Worm (Caenorhabditis elegans) whole organism, L1 larva: ENCODE results near the gene twf-2.

Source experiments
- C34B4.2 ChIP-seq: sonication (generic microtip); optimal IDR thresholded peaks from 2 replicates; lab custom pipeline; 2017; ENCODE audit warnings: mild to moderate bottlenecking, missing genetic modification characterization, missing compliant biosample characterization
- Y116A8C.19 ChIP-seq: sonication (generic microtip); optimal IDR thresholded peaks from 2 replicates; lab custom pipeline; 2016; ENCODE audit warnings: missing compliant biosample characterization, missing genetic modification characterization, borderline replicate concordance
- aly-2 ChIP-seq: fragments of 150-350 bp; optimal IDR thresholded peaks from 2 replicates; lab custom pipeline; 2014; ENCODE audit warnings: missing biosample characterization, missing genetic modification characterization
- ama-1 ChIP-seq: fragments of 150-350 bp; optimal IDR thresholded peaks from 2 replicates; lab custom pipeline; 2014
- blmp-1 ChIP-seq: fragments of 150-350 bp; optimal IDR thresholded peaks from 2 replicates; lab custom pipeline; 2014; ENCODE audit warnings: missing biosample characterization, missing genetic modification characterization
- ceh-63 ChIP-seq: fragments of 200-800 bp; sonication (Bioruptor generic); optimal IDR thresholded peaks from 2 replicates; lab custom pipeline; 2018; ENCODE audit warnings: mild to moderate bottlenecking, missing genetic modification characterization, missing compliant biosample characterization
- ceh-8 ChIP-seq: fragments of 200-800 bp; sonication (Bioruptor generic); optimal IDR thresholded peaks from 2 replicates; lab custom pipeline; 2018; ENCODE audit warnings: mild to moderate bottlenecking, missing genetic modification characterization, moderate library complexity, missing compliant biosample characterization
- dpl-1 ChIP-seq, 3 experiments: fragments of 150-350 bp in 2 of 3; sonication (generic microtip) in 1 of 3; optimal IDR thresholded peaks; 2 replicates each; lab custom pipeline; 2014 to 2017; ENCODE audit warnings: missing biosample characterization in 3 of 3, missing genetic modification characterization in 3 of 3, missing genetic modification reagents in 3 of 3
- dsc-1 ChIP-seq: sonication (generic microtip); optimal IDR thresholded peaks from 2 replicates; lab custom pipeline; 2016; ENCODE audit warnings: mild to moderate bottlenecking, missing genetic modification characterization, missing compliant biosample characterization
- efl-3 ChIP-seq: fragments of 200-800 bp; sonication (Bioruptor generic); optimal IDR thresholded peaks from 2 replicates; lab custom pipeline; 2018; ENCODE audit warnings: mild to moderate bottlenecking, missing genetic modification characterization, missing compliant biosample characterization
- egl-27 ChIP-seq, 2 experiments: fragments of 150-350 bp in 1 of 2; sonication (generic microtip); optimal IDR thresholded peaks; 3 replicates each; lab custom pipeline; 2017 to 2018; ENCODE audit warnings: missing biosample characterization in 2 of 2, missing genetic modification characterization in 2 of 2, missing genetic modification reagents in 2 of 2
- elt-2 ChIP-seq: sonication (generic microtip); optimal IDR thresholded peaks from 2 replicates; lab custom pipeline; 2016; ENCODE audit warnings: missing genetic modification characterization, mild to moderate bottlenecking, inconsistent platforms, missing compliant biosample characterization, missing genetic modification reagents
- ets-5 ChIP-seq: fragments of 200-800 bp; sonication (Bioruptor generic); IDR thresholded peaks from 2 replicates; pipeline ENCODE4 v1.3.6; 2022; ENCODE audit warnings: missing genetic modification characterization, missing compliant biosample characterization
- fkh-10 ChIP-seq: sonication (generic microtip); optimal IDR thresholded peaks from 2 replicates; lab custom pipeline; 2017; ENCODE audit warnings: missing biosample characterization, missing genetic modification reagents, missing genetic modification characterization
- fkh-4 ChIP-seq: sonication (generic microtip); optimal IDR thresholded peaks from 2 replicates; lab custom pipeline; 2016; ENCODE audit warnings: missing compliant biosample characterization, missing genetic modification characterization, borderline replicate concordance
- fkh-8 ChIP-seq: sonication (generic microtip); optimal IDR thresholded peaks from 2 replicates; lab custom pipeline; 2016; ENCODE audit warnings: mild to moderate bottlenecking, missing genetic modification characterization, missing compliant biosample characterization
- fos-1 ChIP-seq: fragments of 150-350 bp; optimal IDR thresholded peaks from 2 replicates; lab custom pipeline; 2014; ENCODE audit warnings: missing biosample characterization, missing genetic modification characterization
- grh-1 ChIP-seq: fragments of 200-800 bp; sonication (Bioruptor generic); IDR thresholded peaks from 2 replicates; pipeline ENCODE4 v1.3.6; 2022; ENCODE audit warnings: missing genetic modification reagents, missing genetic modification characterization, missing compliant biosample characterization
- hlh-17 ChIP-seq: fragments of 200-800 bp; sonication (Bioruptor generic); optimal IDR thresholded peaks from 2 replicates; lab custom pipeline; 2018; ENCODE audit warnings: missing genetic modification characterization, mild to moderate bottlenecking, missing compliant biosample characterization, moderate library complexity, borderline replicate concordance
- hpl-2 ChIP-seq: fragments of 150-350 bp; optimal IDR thresholded peaks from 2 replicates; lab custom pipeline; 2014; ENCODE audit warnings: missing biosample characterization, missing genetic modification reagents, missing genetic modification characterization
- irx-1 ChIP-seq: sonication (generic microtip); optimal IDR thresholded peaks from 2 replicates; lab custom pipeline; 2016; ENCODE audit warnings: missing genetic modification characterization, missing compliant biosample characterization
- lin-13 ChIP-seq: fragments of 150-350 bp; optimal IDR thresholded peaks from 2 replicates; lab custom pipeline; 2014; ENCODE audit warnings: missing biosample characterization, missing genetic modification reagents, missing genetic modification characterization
- lin-14 ChIP-seq: fragments of 200-800 bp; sonication (Bioruptor generic); optimal IDR thresholded peaks from 2 replicates; lab custom pipeline; 2018; ENCODE audit warnings: mild to moderate bottlenecking, missing genetic modification characterization, moderate library complexity, missing compliant biosample characterization
- lin-15B ChIP-seq: fragments of 150-350 bp; sonication (generic microtip); optimal IDR thresholded peaks from 3 replicates; lab custom pipeline; 2014; ENCODE audit warnings: missing biosample characterization, missing genetic modification characterization
- lsy-2 ChIP-seq, 2 experiments: fragments of 150-350 bp; optimal IDR thresholded peaks; 2 replicates each; lab custom pipeline; 2014; ENCODE audit warnings: missing biosample characterization in 2 of 2, missing genetic modification characterization in 2 of 2
- mab-9 ChIP-seq: fragments of 200-800 bp; sonication (Bioruptor generic); IDR thresholded peaks from 2 replicates; pipeline ENCODE4 v1.3.6; 2022; ENCODE audit warnings: missing genetic modification reagents, missing genetic modification characterization, missing compliant biosample characterization
- mdl-1 ChIP-seq, 2 experiments: fragments of 150-350 bp; optimal IDR thresholded peaks; 2 replicates each; lab custom pipeline; 2014 to 2017; ENCODE audit warnings: missing biosample characterization in 2 of 2, missing genetic modification characterization in 2 of 2, inconsistent platforms in 1 of 2
- mep-1 ChIP-seq: fragments of 150-350 bp; optimal IDR thresholded peaks from 2 replicates; lab custom pipeline; 2014; ENCODE audit warnings: missing biosample characterization, missing genetic modification characterization
- nhr-19 ChIP-seq: fragments of 200-800 bp; sonication (Bioruptor generic); conservative IDR thresholded peaks from 2 replicates; pipeline ENCODE4 v1.3.6; 2022; ENCODE audit warnings: missing genetic modification characterization, missing compliant biosample characterization
- nhr-237 ChIP-seq: fragments of 150-350 bp; optimal IDR thresholded peaks from 2 replicates; lab custom pipeline; 2014; ENCODE audit warnings: missing biosample characterization, missing genetic modification characterization
- nhr-47 ChIP-seq: sonication (generic microtip); optimal IDR thresholded peaks from 2 replicates; lab custom pipeline; 2016; ENCODE audit warnings: mild to moderate bottlenecking, missing genetic modification characterization, moderate library complexity, missing compliant biosample characterization
- nhr-71 ChIP-seq: sonication (generic microtip); optimal IDR thresholded peaks from 2 replicates; lab custom pipeline; 2016; ENCODE audit warnings: mild to moderate bottlenecking, missing genetic modification characterization, moderate library complexity, missing compliant biosample characterization
- nhr-76 ChIP-seq: sonication (generic microtip); optimal IDR thresholded peaks from 2 replicates; lab custom pipeline; 2017; ENCODE audit warnings: missing biosample characterization, missing genetic modification characterization
- nhr-77 ChIP-seq: fragments of 150-350 bp; optimal IDR thresholded peaks from 2 replicates; lab custom pipeline; 2014; ENCODE audit warnings: missing biosample characterization, missing genetic modification characterization
- nhr-85 ChIP-seq: sonication (generic microtip); peaks from one replicate; lab custom pipeline; 2016; ENCODE audit warnings: missing genetic modification characterization, inconsistent platforms, missing compliant biosample characterization
- nhr-90 ChIP-seq: sonication (generic microtip); optimal IDR thresholded peaks from 2 replicates; lab custom pipeline; 2016; ENCODE audit warnings: mild to moderate bottlenecking, missing genetic modification characterization, missing compliant biosample characterization; ENCODE audit not compliant: poor library complexity
- pax-3 ChIP-seq: fragments of 200-800 bp; sonication (Bioruptor generic); optimal IDR thresholded peaks from 2 replicates; lab custom pipeline; 2018; ENCODE audit warnings: mild to moderate bottlenecking, missing genetic modification characterization, moderate library complexity, missing compliant biosample characterization
- pqm-1 ChIP-seq: sonication (generic microtip); optimal IDR thresholded peaks from 3 replicates; lab custom pipeline; 2017; ENCODE audit warnings: missing biosample characterization, missing genetic modification characterization
- rnt-1 ChIP-seq: sonication (generic microtip); optimal IDR thresholded peaks from 2 replicates; lab custom pipeline; 2016; ENCODE audit warnings: mild to moderate bottlenecking, missing genetic modification characterization, moderate library complexity, missing compliant biosample characterization
- skn-1 ChIP-seq: fragments of 150-350 bp; optimal IDR thresholded peaks from 2 replicates; lab custom pipeline; 2014; ENCODE audit warnings: missing biosample characterization, missing genetic modification characterization
- snpc-4 ChIP-seq: fragments of 150-350 bp; optimal IDR thresholded peaks from 2 replicates; lab custom pipeline; 2014; ENCODE audit warnings: missing biosample characterization, missing genetic modification characterization
- sup-37 ChIP-seq: fragments of 200-800 bp; sonication (Bioruptor generic); optimal IDR thresholded peaks from 2 replicates; lab custom pipeline; 2018; ENCODE audit warnings: mild to moderate bottlenecking, missing genetic modification characterization, missing compliant biosample characterization
- tlp-1 ChIP-seq: fragments of 150-350 bp; optimal IDR thresholded peaks from 2 replicates; lab custom pipeline; 2014; ENCODE audit warnings: missing biosample characterization, missing genetic modification characterization
- unc-130 ChIP-seq: fragments of 150-350 bp; optimal IDR thresholded peaks from 2 replicates; lab custom pipeline; 2017; ENCODE audit warnings: missing biosample characterization, missing genetic modification characterization, inconsistent platforms
- unc-30 ChIP-seq: sonication (generic microtip); optimal IDR thresholded peaks from 2 replicates; lab custom pipeline; 2017; ENCODE audit warnings: missing biosample characterization, missing genetic modification characterization
- unc-62 ChIP-seq: fragments of 150-350 bp; optimal IDR thresholded peaks from 2 replicates; lab custom pipeline; 2014; ENCODE audit warnings: missing biosample characterization, missing genetic modification reagents, missing genetic modification characterization
- xbp-1 ChIP-seq: sonication (generic microtip); optimal IDR thresholded peaks from 2 replicates; lab custom pipeline; 2016; ENCODE audit warnings: missing genetic modification characterization, missing compliant biosample characterization
- zip-4 ChIP-seq: fragments of 200-800 bp; sonication (Bioruptor generic); optimal IDR thresholded peaks from 2 replicates; lab custom pipeline; 2018; ENCODE audit warnings: mild to moderate bottlenecking, missing genetic modification characterization, moderate library complexity, missing compliant biosample characterization
- ztf-11 ChIP-seq, 2 experiments: sonication (generic microtip); optimal IDR thresholded peaks; 2 replicates each; lab custom pipeline; 2016 to 2017; ENCODE audit warnings: missing genetic modification characterization in 2 of 2, missing biosample characterization in 1 of 2, missing compliant biosample characterization in 1 of 2

The twf-2 gene

DNA sequence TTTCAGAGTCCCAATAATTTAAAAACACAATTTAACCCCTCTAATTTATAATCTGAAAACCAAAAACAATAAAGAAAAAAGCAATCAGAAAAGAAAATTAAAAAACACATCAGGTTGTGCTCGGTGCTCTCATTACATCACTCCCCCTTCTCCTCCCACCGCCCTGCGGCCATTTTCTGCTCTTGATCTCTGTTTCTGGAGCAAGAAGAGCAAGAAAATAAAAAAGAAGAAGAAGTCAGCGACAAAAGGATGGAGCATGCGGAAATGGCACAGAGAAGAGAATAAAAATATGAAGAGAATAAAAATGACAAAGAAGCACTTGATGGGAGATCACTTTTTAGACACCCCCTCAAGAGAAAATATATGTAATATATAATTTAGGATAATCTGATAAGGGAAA is 38.7 kb downstream of the twf-2 start (continued):
- peak; percentile 69 for TF ChIP-seq nhr-71
- no peak for TF ChIP-seq unc-62
- TF ChIP-seq fkh-8, result peak; percentile 56
- TF ChIP-seq hpl-2 (GFP tag; lab: Kevin White, UChicago), result no peak
- no peak for TF ChIP-seq Y116A8C.19 (tag; lab: Kevin White, UChicago)
- no peak for TF ChIP-seq egl-27 (tag; optimal IDR thresholded peaks at IDR 0.05; lab: Kevin White, UChicago)
- no peak for TF ChIP-seq nhr-85
- TF ChIP-seq ets-5 (GFP tag; lab: Robert Waterston, UW), result no peak
- TF ChIP-seq mab-9 (GFP tag; lab: Robert Waterston, UW), result no peak
- TF ChIP-seq pax-3 (tag; lab: Kevin White, UChicago), result no peak
- TF ChIP-seq nhr-90 (tag; lab: Kevin White, UChicago), result no peak
- TF ChIP-seq lsy-2 (tag; optimal IDR thresholded peaks at IDR 0.05; lab: Kevin White, UChicago), result peak in 1 of 2 experiments; percentile 59
- no peak for TF ChIP-seq dpl-1 (GFP tag; optimal IDR thresholded peaks at IDR 0.05; lab: Kevin White, UChicago)
- peak; percentile 40 for TF ChIP-seq dsc-1 (tag; lab: Kevin White, UChicago)
- no peak for TF ChIP-seq lin-15B (tag; lab: Kevin White, UChicago)
- no peak for TF ChIP-seq xbp-1 (tag; lab: Kevin White, UChicago)
- TF ChIP-seq blmp-1 (tag; lab: Kevin White, UChicago), result no peak
- TF ChIP-seq efl-3 (GFP tag; lab: Kevin White, UChicago), result no peak
- TF ChIP-seq mep-1 (tag; lab: Kevin White, UChicago), result peak; percentile 64
- TF ChIP-seq lin-13 (GFP tag; lab: Kevin White, UChicago), result no peak
- no peak for TF ChIP-seq fkh-4 (tag; lab: Kevin White, UChicago)
- no peak for TF ChIP-seq sup-37 (GFP tag; lab: Kevin White, UChicago)
- peak; percentile 29 for TF ChIP-seq skn-1 (tag; lab: Kevin White, UChicago)
- TF ChIP-seq irx-1 (tag; lab: Kevin White, UChicago), result no peak
- no peak for TF ChIP-seq nhr-237 (tag; lab: Kevin White, UChicago)
- no peak for TF ChIP-seq zip-4 (GFP tag; lab: Kevin White, UChicago)
- peak; percentile 27 for TF ChIP-seq ceh-8 (GFP tag; lab: Kevin White, UChicago)
- no peak for TF ChIP-seq fos-1 (tag; lab: Kevin White, UChicago)
- TF ChIP-seq mdl-1 (tag; optimal IDR thresholded peaks at IDR 0.05; lab: Kevin White, UChicago), result no peak
- 0 out of 2 replicates have a peak, but pooled peaks have one; percentile 8 for TF ChIP-seq nhr-19 (GFP tag; lab: Robert Waterston, UW)
- peak; percentile 93 for TF ChIP-seq lin-14 (GFP tag; lab: Kevin White, UChicago)
- TF ChIP-seq nhr-77 (tag; lab: Kevin White, UChicago), result no peak
- TF ChIP-seq ztf-11 (tag; optimal IDR thresholded peaks at IDR 0.05; lab: Kevin White, UChicago), result no peak
- no peak for TF ChIP-seq nhr-76
- peak; percentile 30 for TF ChIP-seq nhr-47 (tag; lab: Kevin White, UChicago)

DNA sequence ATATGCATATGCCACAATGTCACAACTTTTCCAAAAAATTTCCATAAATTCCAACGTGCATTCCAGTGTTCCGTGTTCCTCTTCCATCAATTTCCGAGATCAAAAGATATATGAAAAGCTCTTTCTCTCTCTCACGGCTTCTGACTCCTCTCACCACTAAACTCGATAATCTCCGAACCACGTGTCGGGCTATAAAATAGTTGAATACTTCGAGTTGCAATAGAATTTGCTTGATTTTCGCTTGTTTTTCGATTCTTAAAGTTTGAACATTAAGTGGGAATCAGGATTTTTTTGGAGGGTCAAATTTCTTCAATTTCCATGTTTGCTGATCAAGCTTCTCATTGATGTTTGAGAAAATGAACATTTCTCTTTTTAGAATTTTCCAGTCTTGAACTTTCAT is 39.3 kb downstream of the twf-2 start:
- TF ChIP-seq fkh-10 (GFP tag; lab: Kevin White, UChicago) (peak; percentile 29), zip-4 (GFP tag; lab: Kevin White, UChicago) (no peak)

DNA sequence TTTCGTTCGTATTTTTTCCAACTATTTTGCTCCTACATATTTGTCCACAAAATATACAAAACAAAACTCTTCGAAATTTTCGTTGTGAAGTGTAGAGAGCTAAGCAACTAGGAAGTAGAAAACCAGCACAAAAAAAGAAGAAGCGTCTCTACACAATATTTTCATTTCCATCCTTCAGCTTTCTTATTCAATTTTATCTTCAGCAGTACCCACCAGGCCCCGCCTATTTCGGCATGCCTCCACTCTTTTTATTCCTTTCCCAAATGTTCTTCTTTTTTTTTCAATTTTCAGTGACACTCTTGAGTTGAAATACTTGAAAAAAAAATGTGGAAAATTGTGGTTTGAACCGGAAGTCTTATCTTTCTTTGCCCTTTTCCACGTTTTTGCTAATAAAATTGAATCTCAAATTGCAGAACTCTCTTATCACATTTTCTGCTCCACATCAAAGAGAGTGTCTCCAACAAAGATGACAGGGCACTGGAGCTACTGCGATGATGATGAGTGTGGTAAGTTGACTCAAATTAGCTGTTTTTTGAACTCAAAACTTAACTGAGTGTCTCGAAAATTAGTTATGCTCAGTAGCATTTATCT is 41.2 kb downstream of the twf-2 start, which contains the start of gene cah-3:
Gene cah-3 (plus strand): TSS at position 414 of the 591 bp plus-strand sequence.
- TF ChIP-seq blmp-1 (tag; lab: Kevin White, UChicago) (no peak), hlh-17 (GFP tag; lab: Kevin White, UChicago) (no peak), elt-2 (peak; percentile 38), nhr-77 (tag; lab: Kevin White, UChicago) (no peak), ama-1 (lab: Kevin White, UChicago) (no peak), unc-30 (tag; lab: Kevin White, UChicago) (no peak), rnt-1 (tag; lab: Kevin White, UChicago) (no peak), grh-1 (GFP tag; lab: Robert Waterston, UW) (no peak), tlp-1 (tag; lab: Kevin White, UChicago) (no peak), fkh-8 (no peak), fkh-10 (GFP tag; lab: Kevin White, UChicago) (peak; percentile 67), aly-2 (tag; lab: Kevin White, UChicago) (no peak), C34B4.2 (no peak), pqm-1 (tag; lab: Kevin White, UChicago) (no peak), lin-14 (GFP tag; lab: Kevin White, UChicago) (peak; percentile 51), ceh-63 (GFP tag; lab: Kevin White, UChicago) (no peak), unc-130 (tag; lab: Kevin White, UChicago) (no peak), lin-15B (tag; lab: Kevin White, UChicago) (no peak), snpc-4 (no peak)
